Fruit fly (Drosophila melanogaster) whole organism, prepupa: ENCODE measurements around the gene CG5326.

ENCODE experiments used
- CG10631 ChIP-seq: fragments of 200-800 bp; sonication (Bioruptor generic); optimal IDR thresholded peaks from 2 replicates; lab custom pipeline; 2016; ENCODE audit warnings: missing biosample characterization, missing genetic modification characterization
- CG11294 ChIP-seq: fragments of 200-800 bp; sonication (Bioruptor generic); IDR thresholded peaks from 2 replicates; pipeline ENCODE4 v1.3.6; 2022; ENCODE audit warnings: missing biosample characterization, missing genetic modification characterization
- CG11902 ChIP-seq: fragments of 200-800 bp; sonication (Bioruptor generic); optimal IDR thresholded peaks from 3 replicates; lab custom pipeline; 2016; ENCODE audit warnings: missing biosample characterization, missing genetic modification characterization
- CG1621 ChIP-seq: fragments of 200-800 bp; sonication (Bioruptor generic); optimal IDR thresholded peaks from 3 replicates; lab custom pipeline; 2018; ENCODE audit warnings: missing biosample characterization, mild to moderate bottlenecking, missing genetic modification characterization
- CG16779 ChIP-seq: fragments of 200-800 bp; sonication (Bioruptor generic); optimal IDR thresholded peaks from 3 replicates; lab custom pipeline; 2017; ENCODE audit warnings: missing biosample characterization, mild to moderate bottlenecking, missing genetic modification characterization
- CG34406 ChIP-seq: fragments of 200-800 bp; sonication (Bioruptor generic); optimal IDR thresholded peaks from 3 replicates; lab custom pipeline; 2016; ENCODE audit warnings: missing biosample characterization, missing genetic modification characterization
- CG3919 ChIP-seq: fragments of 200-800 bp; sonication (Bioruptor generic); optimal IDR thresholded peaks from 3 replicates; lab custom pipeline; 2016; ENCODE audit warnings: missing biosample characterization, missing genetic modification characterization
- CG4318 ChIP-seq: fragments of 200-800 bp; sonication (Bioruptor generic); optimal IDR thresholded peaks from 3 replicates; lab custom pipeline; 2017; ENCODE audit warnings: missing biosample characterization, mild to moderate bottlenecking, missing genetic modification characterization
- CG6163 ChIP-seq: fragments of 200-800 bp; sonication (Bioruptor generic); IDR thresholded peaks from 3 replicates; pipeline ENCODE4 v1.3.6; 2022; ENCODE audit warnings: missing biosample characterization, missing genetic modification characterization
- CG6276 ChIP-seq: fragments of 200-800 bp; sonication (Bioruptor generic); optimal IDR thresholded peaks from 2 replicates; lab custom pipeline; 2017; ENCODE audit warnings: missing biosample characterization, mild to moderate bottlenecking, missing genetic modification characterization
- CG6792 ChIP-seq: fragments of 200-800 bp; sonication (Bioruptor generic); optimal IDR thresholded peaks from 3 replicates; lab custom pipeline; 2016; ENCODE audit warnings: missing biosample characterization, missing genetic modification characterization
- CG6854 ChIP-seq: fragments of 200-800 bp; sonication (Bioruptor generic); optimal IDR thresholded peaks from 2 replicates; lab custom pipeline; 2017; ENCODE audit warnings: missing biosample characterization, mild to moderate bottlenecking, missing genetic modification characterization
- CG8119 ChIP-seq: fragments of 200-800 bp; sonication (Bioruptor generic); IDR thresholded peaks from 3 replicates; pipeline ENCODE4 v1.3.6; 2022; ENCODE audit warnings: missing biosample characterization, missing genetic modification characterization
- CG8632 ChIP-seq: fragments of 200-800 bp; sonication (Bioruptor generic); optimal IDR thresholded peaks from 3 replicates; lab custom pipeline; 2016; ENCODE audit warnings: missing biosample characterization, missing genetic modification characterization
- Eip75B ChIP-seq: fragments of 200-800 bp; sonication (Bioruptor generic); optimal IDR thresholded peaks from 3 replicates; lab custom pipeline; 2016; ENCODE audit warnings: missing biosample characterization, missing genetic modification characterization
- Eip78C ChIP-seq: fragments of 200-800 bp; sonication (Bioruptor generic); peaks from one replicate; lab custom pipeline; 2016; ENCODE audit warnings: missing biosample characterization, missing genetic modification characterization
- Eip93F ChIP-seq: fragments of 200-800 bp; sonication (Bioruptor generic); optimal IDR thresholded peaks from 2 replicates; lab custom pipeline; 2016; ENCODE audit warnings: missing biosample characterization, mild to moderate bottlenecking, missing genetic modification characterization
- Gug ChIP-seq: fragments of 200-800 bp; sonication (Bioruptor generic); IDR thresholded peaks from 2 replicates; pipeline ENCODE4 v1.3.6; 2022; ENCODE audit warnings: missing biosample characterization, missing genetic modification characterization
- Hr38 ChIP-seq: sonication (Bioruptor generic); optimal IDR thresholded peaks from 2 replicates; lab custom pipeline; 2016; ENCODE audit warnings: missing biosample characterization, missing genetic modification characterization
- Hr39 ChIP-seq: fragments of 200-800 bp; sonication (Bioruptor generic); optimal IDR thresholded peaks from 2 replicates; lab custom pipeline; 2016; ENCODE audit warnings: missing biosample characterization, missing genetic modification characterization
- Lpt ChIP-seq: fragments of 200-800 bp; sonication (Bioruptor generic); optimal IDR thresholded peaks from 3 replicates; lab custom pipeline; 2016; ENCODE audit warnings: missing biosample characterization, missing genetic modification characterization
- OdsH ChIP-seq: fragments of 200-800 bp; sonication (Bioruptor generic); optimal IDR thresholded peaks from 3 replicates; lab custom pipeline; 2016; ENCODE audit warnings: missing biosample characterization, missing genetic modification characterization
- Smox ChIP-seq: fragments of 200-800 bp; sonication (Bioruptor generic); optimal IDR thresholded peaks from 3 replicates; lab custom pipeline; 2016; ENCODE audit warnings: missing biosample characterization, missing genetic modification characterization
- Sox102F ChIP-seq: fragments of 200-800 bp; sonication (Bioruptor generic); optimal IDR thresholded peaks from 2 replicates; lab custom pipeline; 2016; ENCODE audit warnings: missing biosample characterization, mild to moderate bottlenecking, missing genetic modification characterization
- Sox14 ChIP-seq: fragments of 200-800 bp; sonication (Bioruptor generic); optimal IDR thresholded peaks from 3 replicates; lab custom pipeline; 2016; ENCODE audit warnings: missing biosample characterization, missing genetic modification characterization
- Sox15 ChIP-seq: fragments of 200-800 bp; sonication (Bioruptor generic); optimal IDR thresholded peaks from 3 replicates; lab custom pipeline; 2016; ENCODE audit warnings: missing biosample characterization, missing genetic modification characterization
- achi ChIP-seq: fragments of 200-800 bp; sonication (Bioruptor generic); optimal IDR thresholded peaks from 3 replicates; lab custom pipeline; 2016; ENCODE audit warnings: missing biosample characterization, missing genetic modification characterization
- cyc ChIP-seq: fragments of 200-800 bp; sonication (Bioruptor generic); optimal IDR thresholded peaks from 3 replicates; lab custom pipeline; 2016; ENCODE audit warnings: missing biosample characterization, missing genetic modification characterization
- dac ChIP-seq: fragments of 200-800 bp; sonication (Bioruptor generic); optimal IDR thresholded peaks from 2 replicates; lab custom pipeline; 2017; ENCODE audit warnings: missing biosample characterization, mild to moderate bottlenecking, missing genetic modification characterization
- esn ChIP-seq: fragments of 200-800 bp; sonication (Bioruptor generic); optimal IDR thresholded peaks from 2 replicates; lab custom pipeline; 2016; ENCODE audit warnings: missing biosample characterization, mild to moderate bottlenecking, missing genetic modification characterization, moderate library complexity
- fd59A ChIP-seq: fragments of 200-800 bp; sonication (Bioruptor generic); optimal IDR thresholded peaks from 2 replicates; lab custom pipeline; 2017; ENCODE audit warnings: missing biosample characterization, mild to moderate bottlenecking, missing genetic modification characterization, missing genetic modification reagents
- fkh ChIP-seq: fragments of 200-800 bp; sonication (Bioruptor generic); optimal IDR thresholded peaks from 3 replicates; lab custom pipeline; 2017; ENCODE audit warnings: missing biosample characterization, mild to moderate bottlenecking, missing genetic modification characterization, moderate library complexity
- lz ChIP-seq: fragments of 200-800 bp; sonication (Bioruptor generic); optimal IDR thresholded peaks from 3 replicates; lab custom pipeline; 2016; ENCODE audit warnings: missing biosample characterization, missing genetic modification characterization
- net ChIP-seq: fragments of 200-800 bp; sonication (Bioruptor generic); optimal IDR thresholded peaks from 3 replicates; lab custom pipeline; 2016; ENCODE audit warnings: missing biosample characterization, missing genetic modification characterization
- pdm3 ChIP-seq: fragments of 200-800 bp; sonication (Bioruptor generic); optimal IDR thresholded peaks from 3 replicates; lab custom pipeline; 2016; ENCODE audit warnings: missing biosample characterization, missing genetic modification characterization
- spab ChIP-seq: fragments of 200-800 bp; sonication (Bioruptor generic); optimal IDR thresholded peaks from 2 replicates; lab custom pipeline; 2017; ENCODE audit warnings: missing biosample characterization, mild to moderate bottlenecking, missing genetic modification characterization, missing genetic modification reagents
- ss ChIP-seq, 2 experiments: fragments of 200-800 bp; sonication (Bioruptor generic); optimal IDR thresholded peaks; 2 replicates in 1 of 2; 3 replicates in 1 of 2; lab custom pipeline; 2017 to 2018; ENCODE audit warnings: mild to moderate bottlenecking in 2 of 2, missing biosample characterization in 2 of 2, missing genetic modification characterization in 2 of 2, moderate library complexity in 1 of 2
- vri ChIP-seq: fragments of 200-800 bp; sonication (Bioruptor generic); optimal IDR thresholded peaks from 3 replicates; lab custom pipeline; 2016; ENCODE audit warnings: missing biosample characterization, mild to moderate bottlenecking, missing genetic modification characterization

Gene CG5326

DNA sequence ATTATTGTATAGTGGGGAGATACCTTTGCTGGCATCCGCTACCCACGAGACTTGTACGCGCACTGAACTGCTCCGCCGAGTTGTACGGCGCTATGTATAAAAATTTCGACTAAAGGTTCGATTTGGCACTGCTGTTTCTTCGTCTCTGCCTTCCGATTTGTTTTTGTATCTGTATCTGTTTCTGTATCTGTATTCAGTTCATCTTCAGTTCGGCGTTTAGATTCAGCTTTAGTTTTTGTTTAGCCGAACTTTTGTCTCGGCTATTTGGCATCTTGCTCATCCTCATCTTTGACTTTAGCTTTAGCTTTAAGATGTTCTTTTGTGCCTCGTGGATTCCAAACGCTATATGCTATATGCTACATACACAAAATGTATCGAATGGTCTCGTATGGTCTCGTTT, 22.8 kb upstream of the CG5326 start, which contains the start of gene sit:
Gene sit (minus strand): TSS at position 71 of the 400 bp plus-strand sequence.
- no peak for TF ChIP-seq Eip75B (GFP tag; lab: Kevin White, UChicago)
- no peak for TF ChIP-seq CG11294
- no peak for TF ChIP-seq pdm3 (GFP tag; lab: Kevin White, UChicago)
- TF ChIP-seq CG6276, result no peak

DNA sequence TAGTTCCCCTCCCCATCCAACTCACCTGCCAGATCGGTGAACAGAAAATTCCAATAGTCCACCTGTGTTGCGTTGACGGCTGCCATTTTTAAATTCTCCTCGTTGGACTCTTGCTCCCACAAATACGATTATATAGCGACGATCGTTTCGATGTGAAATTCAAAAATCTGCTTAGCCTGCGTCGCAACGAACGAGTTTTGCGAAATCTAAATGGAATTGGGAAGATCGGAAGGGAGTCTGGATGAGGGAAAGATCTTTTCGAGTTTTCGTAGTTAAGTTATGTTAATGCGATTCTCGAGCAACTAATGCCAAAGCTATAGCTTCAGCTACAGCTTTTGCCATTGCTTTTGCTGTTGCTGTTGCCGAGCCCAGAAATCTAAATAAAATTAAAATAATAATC, 20.5 kb upstream of the CG5326 start:
- no peak for TF ChIP-seq vri (GFP tag; lab: Kevin White, UChicago)

DNA sequence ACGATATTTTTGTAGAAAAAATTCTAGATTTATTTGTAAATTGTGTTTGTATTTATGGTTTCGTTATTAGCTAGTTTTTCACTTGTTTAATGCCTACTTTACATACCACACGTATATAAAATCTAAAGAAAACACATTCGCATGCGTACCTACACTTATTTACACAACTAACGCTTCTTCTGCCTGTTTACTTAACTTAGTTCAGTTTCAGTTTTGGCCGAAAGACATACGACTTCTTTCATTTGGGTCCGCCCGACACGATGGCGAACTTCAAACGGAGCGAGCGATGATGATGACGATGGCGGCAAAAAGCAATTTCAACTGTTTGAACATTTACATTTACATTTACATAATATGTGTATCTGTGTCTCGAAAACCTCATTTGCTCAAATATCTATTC, 18.7 kb upstream of the CG5326 start:
- TF ChIP-seq CG3919 (GFP tag; lab: Kevin White, UChicago) (no peak), net (GFP tag; lab: Kevin White, UChicago) (no peak), CG16779 (no peak), CG6854 (GFP tag; lab: Kevin White, UChicago) (no peak), fkh (GFP tag; lab: Kevin White, UChicago) (peak; percentile 32)

DNA sequence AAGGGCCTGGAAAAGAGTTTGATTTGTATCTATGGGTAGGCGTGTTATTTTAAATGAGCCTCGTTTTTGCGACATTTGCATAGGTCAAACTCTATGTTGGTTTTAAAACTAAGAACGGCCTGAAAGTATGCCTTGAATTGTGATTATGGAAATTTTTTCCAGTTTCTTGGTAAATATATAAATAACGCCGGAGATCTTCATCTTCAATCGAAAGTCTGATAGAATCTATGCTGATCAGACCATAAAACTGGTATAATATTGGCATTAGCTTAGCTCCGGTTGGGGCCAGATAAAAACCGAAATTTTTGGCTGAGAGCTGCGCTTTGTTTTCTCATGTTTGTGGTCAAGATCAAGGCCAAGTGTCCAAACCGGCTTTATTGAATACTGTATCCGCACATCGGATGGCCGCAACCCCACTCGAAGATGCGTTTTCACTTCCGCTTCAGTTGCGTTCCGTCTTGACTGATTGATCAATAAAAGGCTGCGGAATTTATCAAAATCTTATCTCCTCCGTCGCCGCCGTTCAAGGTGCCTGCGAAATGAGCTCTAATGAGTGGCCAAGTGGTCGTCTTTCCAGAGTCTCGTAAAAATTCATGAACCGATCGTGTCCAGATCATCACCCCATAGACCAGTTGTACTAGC, 17.5 kb upstream of the CG5326 start:
- TF ChIP-seq Lpt (GFP tag; lab: Kevin White, UChicago) (no peak), fkh (GFP tag; lab: Kevin White, UChicago) (no peak), CG6792 (GFP tag; lab: Kevin White, UChicago) (no peak), cyc (GFP tag; lab: Kevin White, UChicago) (no peak), ss (GFP tag; optimal IDR thresholded peaks at IDR 0.05; lab: Kevin White, UChicago) (no peak), lz (GFP tag; lab: Kevin White, UChicago) (no peak), CG10631 (GFP tag; lab: Kevin White, UChicago) (no peak), CG6276 (no peak)

DNA sequence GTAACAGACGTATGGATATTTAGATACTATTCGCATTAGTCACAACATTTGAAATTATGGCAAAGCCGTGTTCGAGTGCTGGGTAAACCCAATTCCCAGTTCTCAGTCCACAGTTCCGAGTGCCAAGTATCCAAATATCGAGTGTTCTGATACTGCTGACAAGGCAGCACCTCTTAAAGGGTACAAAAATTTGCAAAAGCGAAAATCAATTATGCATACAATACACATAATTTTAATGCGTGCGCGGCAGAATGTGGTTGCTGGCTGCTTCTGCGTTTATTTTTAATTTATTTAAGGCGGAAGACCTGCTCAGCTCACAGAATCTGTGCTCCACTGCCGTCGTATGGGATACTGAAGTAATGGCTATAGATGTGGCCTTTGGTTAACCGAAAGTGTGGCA, 13.0 kb upstream of the CG5326 start:
- TF ChIP-seq CG6854 (GFP tag; lab: Kevin White, UChicago) (no peak), Eip93F (GFP tag; lab: Kevin White, UChicago) (no peak), Sox14 (no peak), CG34406 (GFP tag; lab: Kevin White, UChicago) (no peak), CG6276 (no peak), CG3919 (GFP tag; lab: Kevin White, UChicago) (no peak)
- TF ChIP-seq, all 60 proteins: peak for 0

DNA sequence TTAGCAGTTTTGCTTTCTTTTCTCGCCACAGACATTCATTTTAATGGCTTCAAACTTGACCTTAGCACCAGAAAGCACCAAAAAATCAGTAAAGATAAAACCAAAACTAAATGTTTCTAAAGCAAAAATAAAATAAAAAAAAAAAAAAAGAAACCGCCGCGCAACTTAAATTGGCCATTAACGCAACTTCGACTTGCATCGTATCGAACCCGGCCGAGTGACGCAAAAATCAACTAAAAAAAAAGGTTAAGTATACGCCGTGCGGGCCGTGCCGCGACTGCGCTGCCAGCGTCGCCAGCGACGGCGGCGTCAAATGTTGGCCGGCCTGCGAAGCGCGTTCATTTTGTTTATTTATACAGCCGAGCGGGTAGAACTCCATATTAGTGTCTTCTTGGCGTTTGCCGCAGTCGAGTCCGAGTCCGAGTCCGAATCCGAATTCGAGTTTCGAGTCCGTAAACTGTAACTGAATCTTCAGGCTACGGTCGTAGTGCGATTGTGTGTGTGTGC, 10.6 kb upstream of the CG5326 start, which contains the start of gene bond:
Gene bond (plus strand): TSS at position 375 of the 507 bp plus-strand sequence.
- TF ChIP-seq dac (GFP tag; lab: Kevin White, UChicago) (no peak), CG11902 (no peak), Sox14 (no peak), CG6854 (GFP tag; lab: Kevin White, UChicago) (no peak), achi (GFP tag; lab: Kevin White, UChicago) (no peak), spab (GFP tag; lab: Kevin White, UChicago) (no peak), Eip78C (GFP tag; lab: Kevin White, UChicago) (peak; percentile 44), OdsH (GFP tag; lab: Kevin White, UChicago) (no peak), fkh (GFP tag; lab: Kevin White, UChicago) (peak; percentile 12), CG34406 (GFP tag; lab: Kevin White, UChicago) (no peak), esn (GFP tag; lab: Kevin White, UChicago) (no peak)

DNA sequence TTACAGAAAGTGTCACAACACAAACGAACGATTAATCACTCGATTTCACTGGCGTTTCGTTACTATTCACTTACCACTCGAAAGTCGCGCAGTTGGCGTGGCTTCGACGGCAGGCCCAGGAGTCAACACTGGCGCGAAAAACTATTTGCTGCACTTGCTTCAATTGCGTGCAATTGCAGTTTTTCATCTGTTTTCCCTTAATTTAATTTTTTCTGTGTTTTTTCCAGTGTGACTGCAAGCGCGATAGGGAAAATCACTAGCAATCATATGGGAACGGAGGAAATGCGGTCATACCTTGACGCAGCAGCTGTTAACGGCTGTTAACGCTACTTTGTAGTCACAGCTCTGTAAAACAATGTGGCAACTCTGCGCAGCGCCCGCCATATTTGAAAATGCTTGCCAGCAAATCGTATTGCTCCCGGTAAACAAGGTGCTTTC, 7.9 kb upstream of the CG5326 start, which contains the start of gene AdipoR:
Gene AdipoR (minus strand): TSS at position 262 of the 438 bp plus-strand sequence.
- TF ChIP-seq Hr38 (GFP tag; lab: Kevin White, UChicago) (no peak), fd59A (GFP tag; lab: Kevin White, UChicago) (no peak), dac (GFP tag; lab: Kevin White, UChicago) (no peak), Hr39 (GFP tag; lab: Kevin White, UChicago) (no peak), Eip93F (GFP tag; lab: Kevin White, UChicago) (no peak), CG8632 (GFP tag; lab: Kevin White, UChicago) (no peak), Sox102F (no peak), CG1621 (tag; lab: Kevin White, UChicago) (no peak), Eip78C (GFP tag; lab: Kevin White, UChicago) (peak; percentile 82), achi (GFP tag; lab: Kevin White, UChicago) (no peak), Sox15 (GFP tag; lab: Kevin White, UChicago) (no peak), Smox (GFP tag; lab: Kevin White, UChicago) (no peak), Gug (GFP tag; lab: Robert Waterston, UW) (no peak), CG10631 (GFP tag; lab: Kevin White, UChicago) (no peak), CG6163 (GFP tag; lab: Robert Waterston, UW) (no peak), CG8119 (GFP tag; lab: Robert Waterston, UW) (no peak), spab (GFP tag; lab: Kevin White, UChicago) (no peak), CG4318 (GFP tag; lab: Kevin White, UChicago) (no peak), CG3919 (GFP tag; lab: Kevin White, UChicago) (peak; percentile 36)
